Worm (Caenorhabditis elegans): ENCODE results near the gene bath-45.

- TF ChIP-seq flt-1 (GFP tag; IDR thresholded peaks at IDR 0.05): no peak
- TF ChIP-seq tbx-11 (GFP tag; IDR thresholded peaks at IDR 0.05): no peak
- TF ChIP-seq ets-7 (tag; optimal IDR thresholded peaks at IDR 0.05): no peak
- TF ChIP-seq ceh-13 (GFP tag; optimal IDR thresholded peaks at IDR 0.05): no peak
- TF ChIP-seq tbx-37 (GFP tag; conservative IDR thresholded peaks at IDR 0.05): no peak
- no peak for TF ChIP-seq sea-1 (GFP tag; conservative IDR thresholded peaks at IDR 0.05)
- TF ChIP-seq ama-1 (optimal IDR thresholded peaks at IDR 0.05): no peak
- no peak for TF ChIP-seq hnd-1 (tag; optimal IDR thresholded peaks at IDR 0.05)
- TF ChIP-seq hmg-4 (GFP tag; optimal IDR thresholded peaks at IDR 0.05): no peak
- TF ChIP-seq hmbx-1 (tag; optimal IDR thresholded peaks at IDR 0.05): no peak
- TF ChIP-seq tra-4 (tag; optimal IDR thresholded peaks at IDR 0.05): no peak
Measured at ce11 chrII:13073102-13073501, 49.7 kb upstream of the bath-45 start, which contains the start of gene F42G4.5.
